Fruit fly (Drosophila melanogaster): ENCODE results near the gene grn.

grn gene

DNA sequence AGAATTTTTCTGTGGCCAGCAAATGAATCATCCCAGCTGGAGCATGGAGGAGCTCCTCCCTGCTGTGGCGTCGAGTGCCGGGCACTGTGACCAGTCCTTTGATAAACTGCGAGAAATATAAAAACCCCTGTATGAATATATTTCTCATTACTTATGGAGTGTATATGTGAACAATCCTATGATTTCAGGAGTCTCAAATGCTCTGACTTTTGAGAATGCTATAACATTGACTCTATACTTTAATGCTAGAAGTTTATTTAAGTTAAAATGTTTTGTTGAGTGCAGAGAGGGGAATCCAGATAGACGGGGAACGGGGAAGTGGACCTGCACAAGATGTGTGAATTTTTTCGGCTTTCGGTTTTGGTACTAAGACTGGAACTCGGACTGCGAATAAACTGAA, 39.1 kb downstream of the grn start (continued):
- no peak for TF ChIP-seq fd85E (GFP tag; optimal IDR thresholded peaks at IDR 0.05)
- peak; percentile 54 for TF ChIP-seq Ets21C (GFP tag; optimal IDR thresholded peaks at IDR 0.05)
- TF ChIP-seq CG15336 (GFP tag; IDR thresholded peaks at IDR 0.05) = 0 out of 2 replicates have a peak, but pooled peaks have one; percentile 24
- peak; percentile 80 for TF ChIP-seq Eip78C (GFP tag)
- no peak for TF ChIP-seq CG34406 (GFP tag; optimal IDR thresholded peaks at IDR 0.05)
- peak; percentile 12 for TF ChIP-seq CG11902 (GFP tag; optimal IDR thresholded peaks at IDR 0.05)
- TF ChIP-seq eg (GFP tag; IDR thresholded peaks at IDR 0.05) = 0 out of 3 replicates have a peak, but pooled peaks have one; percentile 10
- no peak for TF ChIP-seq ss (GFP tag; optimal IDR thresholded peaks at IDR 0.05)
- peak; percentile 23 for TF ChIP-seq Ets96B (tag; optimal IDR thresholded peaks at IDR 0.05)
- 0 out of 3 replicates have a peak, but pooled peaks have one; percentile 23 for TF ChIP-seq CG8119 (GFP tag; IDR thresholded peaks at IDR 0.05)
- peak; percentile 13 for TF ChIP-seq spab (GFP tag; optimal IDR thresholded peaks at IDR 0.05)
- peak; percentile 70 for TF ChIP-seq Sox102F (GFP tag; optimal IDR thresholded peaks at IDR 0.05)
- TF ChIP-seq esn (GFP tag; optimal IDR thresholded peaks at IDR 0.05) = peak; percentile 80
- TF ChIP-seq CG16779 (tag; optimal IDR thresholded peaks at IDR 0.05) = no peak
- TF ChIP-seq Eip75B (GFP tag; optimal IDR thresholded peaks at IDR 0.05) = peak; percentile 50
- peak; percentile 60 for TF ChIP-seq CG3919 (GFP tag; optimal IDR thresholded peaks at IDR 0.05)
- peak; percentile 31 for TF ChIP-seq OdsH (GFP tag; optimal IDR thresholded peaks at IDR 0.05)
- TF ChIP-seq CG31627 (GFP tag; optimal IDR thresholded peaks at IDR 0.05) = peak; percentile 74
- peak; percentile 76 for TF ChIP-seq Smox (GFP tag; optimal IDR thresholded peaks at IDR 0.05)
- peak; percentile 78 for TF ChIP-seq Hr39 (GFP tag; optimal IDR thresholded peaks at IDR 0.05)
- TF ChIP-seq Met (GFP tag; optimal IDR thresholded peaks at IDR 0.05) = peak; percentile 85
- peak; percentile 72 for TF ChIP-seq Sox14 (GFP tag; optimal IDR thresholded peaks at IDR 0.05)
- TF ChIP-seq CG1621 (tag; optimal IDR thresholded peaks at IDR 0.05) = no peak

dm6 chr3R:8140628-8141372, 40.4 kb downstream of the grn start:
- TF ChIP-seq CG11762 (GFP tag; optimal IDR thresholded peaks at IDR 0.05; ENCODE audit: insufficient read depth) (no peak), svp (GFP tag) (peak; percentile 49)

dm6 chr3R:8139854-8140402, 41.3 kb downstream of the grn start:
- TF ChIP-seq esn (GFP tag; optimal IDR thresholded peaks at IDR 0.05) = no peak
- peak; percentile 42 for TF ChIP-seq Eip78C (GFP tag)

dm6 chr3R:8139326-8139725, 41.9 kb downstream of the grn start:
- TF ChIP-seq Hr4 (GFP tag; optimal IDR thresholded peaks at IDR 0.05) (no peak), ss (GFP tag; optimal IDR thresholded peaks at IDR 0.05) (no peak), Blimp-1 (GFP tag; optimal IDR thresholded peaks at IDR 0.05) (no peak), eg (GFP tag; IDR thresholded peaks at IDR 0.05) (no peak), spab (GFP tag; optimal IDR thresholded peaks at IDR 0.05) (no peak), CG6854 (GFP tag; optimal IDR thresholded peaks at IDR 0.05) (no peak), Smox (GFP tag; optimal IDR thresholded peaks at IDR 0.05) (no peak), topi (GFP tag; optimal IDR thresholded peaks at IDR 0.05) (no peak)

dm6 chr3R:8138095-8138494, 43.1 kb downstream of the grn start:
- TF ChIP-seq topi (GFP tag; optimal IDR thresholded peaks at IDR 0.05) (no peak), CG8119 (GFP tag; IDR thresholded peaks at IDR 0.05) (no peak), CG11762 (GFP tag; optimal IDR thresholded peaks at IDR 0.05; ENCODE audit: insufficient read depth) (no peak), esn (GFP tag; optimal IDR thresholded peaks at IDR 0.05) (no peak), CG3919 (GFP tag; optimal IDR thresholded peaks at IDR 0.05) (no peak), CG6163 (GFP tag; IDR thresholded peaks at IDR 0.05) (no peak), Sox14 (GFP tag; optimal IDR thresholded peaks at IDR 0.05) (no peak), pdm3 (GFP tag; optimal IDR thresholded peaks at IDR 0.05) (no peak), CG8319 (GFP tag; optimal IDR thresholded peaks at IDR 0.05) (no peak)

All from whole organism, prepupa.